Worm (Caenorhabditis elegans): ENCODE results near the gene elli-1.
A peak's percentile ranks its signal among the peaks of the same experiment; 100 is the strongest.

DNA sequence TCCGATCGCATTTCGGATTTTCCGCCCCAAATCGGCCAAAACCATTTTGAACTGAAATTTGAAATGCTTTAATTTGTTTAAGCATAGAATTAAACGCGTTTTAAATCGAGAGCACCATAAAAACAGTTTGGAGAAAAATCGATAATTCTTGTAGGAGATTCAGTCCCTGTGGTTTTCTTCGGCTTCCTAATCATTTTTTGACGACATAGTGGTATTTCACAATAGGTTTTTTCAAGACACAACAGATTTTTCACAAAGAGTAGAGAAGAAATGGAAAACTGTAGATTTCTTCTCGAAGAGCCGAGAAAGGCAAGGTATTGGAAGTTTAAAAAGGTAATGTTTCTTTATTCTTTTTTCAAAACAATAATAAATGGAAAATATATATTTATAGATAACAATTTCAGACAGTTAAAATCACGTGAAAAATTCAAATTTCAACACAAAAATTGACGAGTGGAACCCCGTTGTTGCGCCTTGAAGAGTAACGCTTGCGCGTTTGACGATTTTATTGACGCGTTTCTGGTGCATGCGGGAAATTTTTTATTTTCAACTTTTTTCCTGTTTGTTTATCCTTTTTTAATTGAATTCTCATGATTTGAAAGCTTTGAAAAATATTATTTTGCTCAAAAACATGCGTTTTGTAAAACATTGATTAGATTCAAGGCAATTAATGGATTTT lies 10.8 kb downstream of the elli-1 start, which contains the start of gene F21D5.7:
- TF ChIP-seq nhr-28 (tag; optimal IDR thresholded peaks at IDR 0.05) = no peak
- TF ChIP-seq lin-13 (tag; optimal IDR thresholded peaks at IDR 0.05) = peak; percentile 1
- TF ChIP-seq lsy-2 (tag; optimal IDR thresholded peaks at IDR 0.05) = peak; percentile 65

All from whole organism, mixed stage, embryonic.